Worm (Caenorhabditis elegans) whole organism, L4/young adult: ENCODE data around the gene ttr-7.

ENCODE experiments used
- W03F9.2 ChIP-seq: fragments of 150-350 bp; optimal IDR thresholded peaks from 2 replicates; lab custom pipeline; 2014; ENCODE audit warnings: missing biosample characterization, missing genetic modification characterization
- dao-5 ChIP-seq: sonication (generic microtip); optimal IDR thresholded peaks from 2 replicates; lab custom pipeline; 2016; ENCODE audit warnings: missing genotype, missing genetic modification characterization, moderate library complexity, missing compliant biosample characterization
- him-1 ChIP-seq: sonication (generic microtip); optimal IDR thresholded peaks from 2 replicates; lab custom pipeline; 2016; ENCODE audit warnings: missing genotype, missing genetic modification reagents, missing genetic modification characterization, missing compliant biosample characterization

DNA sequence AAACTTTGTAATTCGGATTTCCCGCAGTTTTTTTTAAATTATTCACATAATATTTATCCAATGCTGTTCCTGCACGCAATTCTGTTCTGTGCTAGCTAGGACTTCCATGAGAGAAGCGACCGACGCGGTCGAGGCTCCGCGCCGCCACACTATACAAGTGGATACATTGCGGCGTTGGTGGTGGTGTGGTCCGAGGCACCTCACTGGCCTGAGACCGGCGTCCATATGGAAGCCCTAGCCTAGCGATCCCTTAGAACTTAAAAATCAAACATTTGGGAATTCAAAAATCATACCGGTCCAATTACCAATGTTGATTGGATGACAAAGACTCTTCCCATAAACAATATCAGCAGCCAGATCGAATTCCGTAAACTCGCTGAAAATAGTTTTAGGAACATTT, 20.3 kb downstream of the ttr-7 start:
- TF ChIP-seq W03F9.2 (tag; lab: Kevin White, UChicago) (no peak), him-1 (no peak), dao-5 (tag; lab: Kevin White, UChicago) (no peak)
